Fruit fly (Drosophila melanogaster) whole organism, wandering third instar larva: ENCODE measurements around the gene Mgat4b.

Experiments
- Abd-B ChIP-seq: fragments of >200 bp; optimal IDR thresholded peaks from 2 replicates; lab custom pipeline; 2017; ENCODE audit warnings: missing biosample characterization, missing genetic modification characterization
- CG32264 ChIP-seq: fragments of 200-800 bp; sonication (Bioruptor generic); optimal IDR thresholded peaks from 2 replicates; lab custom pipeline; 2016; ENCODE audit warnings: missing biosample characterization, missing genetic modification characterization
- CG9705 ChIP-seq: fragments of 200-800 bp; sonication (Bioruptor generic); optimal IDR thresholded peaks from 2 replicates; lab custom pipeline; 2018; ENCODE audit warnings: missing biosample characterization, mild to moderate bottlenecking, missing genetic modification characterization
- CrebA ChIP-seq: fragments of 200-800 bp; sonication (Bioruptor generic); optimal IDR thresholded peaks from 2 replicates; lab custom pipeline; 2016; ENCODE audit warnings: missing biosample characterization, mild to moderate bottlenecking, missing genetic modification characterization, borderline replicate concordance
- Dfd ChIP-seq: fragments of >200 bp; optimal IDR thresholded peaks from 2 replicates; lab custom pipeline; 2017; ENCODE audit warnings: missing biosample characterization, missing genetic modification characterization
- Dif ChIP-seq: fragments of 200-275, 200-300 bp; sonication (Bioruptor generic); optimal IDR thresholded peaks from 2 replicates; lab custom pipeline; 2018; ENCODE audit warnings: missing biosample characterization, missing genetic modification characterization; ENCODE audit not compliant: partially characterized antibody
- GATAd ChIP-seq: sonication (Bioruptor generic); optimal IDR thresholded peaks from 2 replicates; lab custom pipeline; 2016; ENCODE audit warnings: missing biosample characterization, missing genetic modification characterization
- HLH106 ChIP-seq: fragments of 200-800 bp; optimal IDR thresholded peaks from 3 replicates; lab custom pipeline; 2019; ENCODE audit warnings: missing biosample characterization, mild to moderate bottlenecking, missing genetic modification characterization, moderate library complexity
- Hnf4 ChIP-seq: fragments of 200-800 bp; sonication (Bioruptor generic); optimal IDR thresholded peaks from 2 replicates; lab custom pipeline; 2016; ENCODE audit warnings: missing biosample characterization, mild to moderate bottlenecking, missing genetic modification characterization
- Hr78 ChIP-seq: fragments of >200 bp; optimal IDR thresholded peaks from 2 replicates; lab custom pipeline; 2017; ENCODE audit warnings: missing biosample characterization, missing genetic modification characterization
- Hr83 ChIP-seq: fragments of 200-300 bp; sonication (Bioruptor generic); optimal IDR thresholded peaks from 2 replicates; lab custom pipeline; 2016; ENCODE audit warnings: missing biosample characterization, mild to moderate bottlenecking, missing genetic modification characterization, moderate library complexity; ENCODE audit not compliant: poor library complexity, severe bottlenecking
- Jra ChIP-seq: sonication (Bioruptor generic); optimal IDR thresholded peaks from 2 replicates; lab custom pipeline; 2016; ENCODE audit warnings: missing biosample characterization, missing genetic modification characterization
- Mio ChIP-seq: sonication (Bioruptor generic); optimal IDR thresholded peaks from 2 replicates; lab custom pipeline; 2016; ENCODE audit warnings: missing biosample characterization, missing genetic modification characterization
- Myc ChIP-seq: fragments of >200 bp; optimal IDR thresholded peaks from 2 replicates; lab custom pipeline; 2017
- N ChIP-seq: fragments of >200 bp; optimal IDR thresholded peaks from 2 replicates; lab custom pipeline; 2018; ENCODE audit warnings: missing biosample characterization, missing external identifiers, missing genetic modification characterization
- OdsH ChIP-seq: fragments of 200-800 bp; sonication (Bioruptor generic); optimal IDR thresholded peaks from 2 replicates; lab custom pipeline; 2016; ENCODE audit warnings: missing biosample characterization, mild to moderate bottlenecking, missing genetic modification characterization
- Rel ChIP-seq, 2 experiments: fragments of 200-800 bp; sonication (Bioruptor generic) in 1 of 2; optimal IDR thresholded peaks; 2 replicates in 1 of 2; 3 replicates in 1 of 2; lab custom pipeline; 2016 to 2019; ENCODE audit warnings: mild to moderate bottlenecking in 2 of 2, missing biosample characterization in 2 of 2, missing genetic modification characterization in 2 of 2, moderate library complexity in 1 of 2
- Sp1 ChIP-seq: fragments of 200-800 bp; sonication (Bioruptor generic); optimal IDR thresholded peaks from 3 replicates; lab custom pipeline; 2019; ENCODE audit warnings: missing biosample characterization, mild to moderate bottlenecking, missing genetic modification characterization, moderate library complexity
- Vsx2 ChIP-seq: fragments of 200-300, 225-300 bp; sonication (Bioruptor generic); optimal IDR thresholded peaks from 2 replicates; lab custom pipeline; 2018; ENCODE audit warnings: missing biosample characterization, missing genetic modification characterization; ENCODE audit not compliant: partially characterized antibody
- br ChIP-seq: fragments of 200-800 bp; sonication (Bioruptor generic); optimal IDR thresholded peaks from 2 replicates; lab custom pipeline; 2016; ENCODE audit warnings: missing biosample characterization, missing genetic modification characterization
- brk ChIP-seq: fragments of 200-800 bp; sonication (Bioruptor generic); optimal IDR thresholded peaks from 2 replicates; lab custom pipeline; 2016; ENCODE audit warnings: missing biosample characterization, mild to moderate bottlenecking, missing genetic modification characterization
- dl ChIP-seq, 2 experiments: fragments of 175-275, 200-275 bp in 1 of 2; fragments of 200-275 bp in 1 of 2; sonication (Bioruptor generic); optimal IDR thresholded peaks; lab custom pipeline; 2018; ENCODE audit warnings: mild to moderate bottlenecking in 2 of 2, missing biosample characterization in 2 of 2, missing genetic modification characterization in 2 of 2, moderate library complexity in 2 of 2; ENCODE audit not compliant: partially characterized antibody in 2 of 2, insufficient read depth in 1 of 2
- dmrt93B ChIP-seq: fragments of 200-800 bp; sonication (Bioruptor generic); optimal IDR thresholded peaks from 2 replicates; lab custom pipeline; 2018; ENCODE audit warnings: missing biosample characterization, mild to moderate bottlenecking, missing genetic modification characterization
- dsf ChIP-seq: sonication (Bioruptor generic); optimal IDR thresholded peaks from 2 replicates; lab custom pipeline; 2016; ENCODE audit warnings: missing biosample characterization, missing genetic modification characterization, borderline replicate concordance
- ey ChIP-seq: fragments of 200-800 bp; sonication (Bioruptor generic); optimal IDR thresholded peaks from 2 replicates; lab custom pipeline; 2016; ENCODE audit warnings: missing biosample characterization, missing genetic modification characterization
- foxo ChIP-seq, 2 experiments: fragments of 200-800 bp; sonication (Bioruptor generic); optimal IDR thresholded peaks; 2 replicates in 1 of 2; 3 replicates in 1 of 2; lab custom pipeline; 2016 to 2017; ENCODE audit warnings: missing biosample characterization in 2 of 2, missing genetic modification characterization in 2 of 2
- fru ChIP-seq: fragments of 200-800 bp; sonication (Bioruptor generic); optimal IDR thresholded peaks from 3 replicates; lab custom pipeline; 2016; ENCODE audit warnings: missing biosample characterization, mild to moderate bottlenecking, missing genetic modification characterization
- h ChIP-seq: fragments of 200-800 bp; sonication (Bioruptor generic); optimal IDR thresholded peaks from 3 replicates; lab custom pipeline; 2016; ENCODE audit warnings: missing biosample characterization, mild to moderate bottlenecking, missing genetic modification characterization
- jim ChIP-seq: fragments of 175-275, 200-325 bp; sonication (Bioruptor generic); optimal IDR thresholded peaks from 2 replicates; lab custom pipeline; 2016; ENCODE audit warnings: missing biosample characterization, mild to moderate bottlenecking, missing genetic modification characterization
- lola ChIP-seq: fragments of >200 bp; optimal IDR thresholded peaks from 2 replicates; lab custom pipeline; 2017; ENCODE audit warnings: missing biosample characterization, missing genetic modification characterization
- pan ChIP-seq: fragments of >200 bp; optimal IDR thresholded peaks from 2 replicates; lab custom pipeline; 2017
- psq ChIP-seq: fragments of 200-800 bp; sonication (Bioruptor generic); optimal IDR thresholded peaks from 3 replicates; lab custom pipeline; 2017; ENCODE audit warnings: missing biosample characterization, mild to moderate bottlenecking, missing genetic modification characterization, moderate library complexity
- rgr ChIP-seq: fragments of 200-800 bp; sonication (Bioruptor generic); optimal IDR thresholded peaks from 3 replicates; lab custom pipeline; 2016; ENCODE audit warnings: missing biosample characterization, mild to moderate bottlenecking, missing genetic modification characterization
- sage ChIP-seq: fragments of 200-800 bp; sonication (Bioruptor generic); optimal IDR thresholded peaks from 2 replicates; lab custom pipeline; 2016; ENCODE audit warnings: missing biosample characterization, mild to moderate bottlenecking, missing genetic modification characterization
- sv ChIP-seq: fragments of 200-800 bp; sonication (Bioruptor generic); optimal IDR thresholded peaks from 3 replicates; lab custom pipeline; 2016; ENCODE audit warnings: missing biosample characterization, missing genetic modification characterization
- tai ChIP-seq: sonication (Bioruptor generic); optimal IDR thresholded peaks from 2 replicates; lab custom pipeline; 2016; ENCODE audit warnings: missing biosample characterization, missing genetic modification characterization
- usp ChIP-seq: fragments of >200 bp; optimal IDR thresholded peaks from 2 replicates; lab custom pipeline; 2017; ENCODE audit warnings: missing biosample characterization, missing genetic modification characterization
- woc ChIP-seq: sonication (Bioruptor generic); optimal IDR thresholded peaks from 2 replicates; lab custom pipeline; 2016; ENCODE audit warnings: missing biosample characterization, mild to moderate bottlenecking, missing genetic modification characterization

The Mgat4b gene

dm6 chr3L:14790127-14790589 lies 21.1 kb upstream of the Mgat4b start (continued):
- TF ChIP-seq dmrt93B, result peak; percentile 75
- TF ChIP-seq sv, result peak; percentile 54
- TF ChIP-seq Dif, result no peak
- TF ChIP-seq lola (GFP tag; lab: Kevin White, UChicago), result no peak

dm6 chr3L:14789676-14790075 lies 20.6 kb upstream of the Mgat4b start, which contains the start of gene Helz:
Gene Helz (plus strand): TSS chr3L:14789935.
- TF ChIP-seq CG32264 (no peak), dl (GFP tag; optimal IDR thresholded peaks at IDR 0.05; lab: Kevin White, UChicago; ENCODE audit: insufficient read depth in 1 of 2, partially characterized antibody in 2 of 2) (no peak), Hr83 (GFP tag; lab: Kevin White, UChicago) (peak; percentile 64), sage (GFP tag; lab: Kevin White, UChicago) (peak; percentile 62), rgr (GFP tag; lab: Kevin White, UChicago) (peak; percentile 14), Myc (lab: Kevin White, UChicago) (no peak), Dfd (GFP tag; lab: Kevin White, UChicago) (no peak), HLH106 (peak; percentile 6), usp (GFP tag; lab: Kevin White, UChicago) (no peak), Mio (GFP tag; lab: Kevin White, UChicago) (no peak), OdsH (peak; percentile 3), h (GFP tag; lab: Kevin White, UChicago) (peak; percentile 22), Hnf4 (GFP tag; lab: Kevin White, UChicago) (peak; percentile 59), Vsx2 (GFP tag; lab: Kevin White, UChicago) (no peak), CrebA (no peak)

dm6 chr3L:14786230-14786850 lies 17.3 kb upstream of the Mgat4b start, which contains the start of the genes bmm and Tdrd3:
Gene bmm (minus strand): TSS chr3L:14786412.
Gene Tdrd3 (plus strand): TSS chr3L:14786791.
- TF ChIP-seq jim (GFP tag; lab: Kevin White, UChicago) (peak; percentile 61), ey (GFP tag; lab: Kevin White, UChicago) (peak; percentile 67), dl (GFP tag; optimal IDR thresholded peaks at IDR 0.05; lab: Kevin White, UChicago; ENCODE audit: insufficient read depth in 1 of 2, partially characterized antibody in 2 of 2) (no peak), Hr83 (GFP tag; lab: Kevin White, UChicago) (peak; percentile 90), fru (peak; percentile 60), Myc (lab: Kevin White, UChicago) (no peak), Hr78 (GFP tag; lab: Kevin White, UChicago) (no peak), OdsH (peak; percentile 77), N (GFP tag; lab: Kevin White, UChicago) (no peak), sv (peak; percentile 58), Mio (GFP tag; lab: Kevin White, UChicago) (no peak), Hnf4 (GFP tag; lab: Kevin White, UChicago) (peak; percentile 74), pan (no peak), psq (GFP tag; lab: Kevin White, UChicago) (peak; percentile 79), Rel (GFP tag; optimal IDR thresholded peaks at IDR 0.05; lab: Kevin White, UChicago) (no peak), Rel (tag; optimal IDR thresholded peaks at IDR 0.05; lab: Kevin White, UChicago) (peak; percentile 48), CG9705 (GFP tag; lab: Kevin White, UChicago) (peak; percentile 72), lola (GFP tag; lab: Kevin White, UChicago) (no peak), GATAd (GFP tag; lab: Kevin White, UChicago) (peak; percentile 54), Vsx2 (GFP tag; lab: Kevin White, UChicago) (no peak), Abd-B (GFP tag; lab: Kevin White, UChicago) (no peak), br (GFP tag; lab: Kevin White, UChicago) (peak; percentile 24), Dfd (GFP tag; lab: Kevin White, UChicago) (no peak), tai (no peak), usp (GFP tag; lab: Kevin White, UChicago) (no peak), Sp1 (GFP tag; lab: Kevin White, UChicago) (peak; percentile 87), sage (GFP tag; lab: Kevin White, UChicago) (peak; percentile 19), foxo (GFP tag; optimal IDR thresholded peaks at IDR 0.05; lab: Kevin White, UChicago) (peak in 1 of 2 experiments; percentile 83), rgr (GFP tag; lab: Kevin White, UChicago) (peak; percentile 77), h (GFP tag; lab: Kevin White, UChicago) (peak; percentile 50), Dif (peak; percentile 51), CrebA (no peak), dsf (GFP tag; lab: Kevin White, UChicago) (peak; percentile 23), Jra (GFP tag; lab: Kevin White, UChicago) (no peak), brk (GFP tag; lab: Kevin White, UChicago) (peak; percentile 76), CG32264 (no peak), woc (GFP tag; lab: Kevin White, UChicago) (peak; percentile 64), HLH106 (peak; percentile 85), dmrt93B (peak; percentile 75)
